Fruit fly (Drosophila melanogaster): ENCODE data around the gene Oga.

The Oga gene

dm6 chr3R:21241332-21241731, 22.5 kb downstream of the Oga start:
- TF ChIP-seq psq (optimal IDR thresholded peaks at IDR 0.05) = no peak
- TF ChIP-seq h (optimal IDR thresholded peaks at IDR 0.05) = no peak
- no peak for TF ChIP-seq Myc (optimal IDR thresholded peaks at IDR 0.05)
- no peak for TF ChIP-seq insv (optimal IDR thresholded peaks at IDR 0.05)
- TF ChIP-seq Sin3A (optimal IDR thresholded peaks at IDR 0.05) = no peak
- no peak for TF ChIP-seq ttk (optimal IDR thresholded peaks at IDR 0.05)

- TF ChIP-seq Myc (optimal IDR thresholded peaks at IDR 0.05) = no peak
These were observed 23.4 kb downstream of the Oga start, which contains the start of gene CG5892 for dm6 chr3R:21242318-21242717. CG5892 (plus strand) TSS chr3R:21242618.

- no peak for TF ChIP-seq ttk (optimal IDR thresholded peaks at IDR 0.05)
- no peak for TF ChIP-seq psq (optimal IDR thresholded peaks at IDR 0.05)
- TF ChIP-seq insv (optimal IDR thresholded peaks at IDR 0.05) = no peak
- no peak for TF ChIP-seq Myc (optimal IDR thresholded peaks at IDR 0.05)
- no peak for TF ChIP-seq Sin3A (optimal IDR thresholded peaks at IDR 0.05)
- no peak for TF ChIP-seq h (optimal IDR thresholded peaks at IDR 0.05)
These were observed 27.0 kb downstream of the Oga start for dm6 chr3R:21245846-21246245.

dm6 chr3R:21246492-21247061, 27.7 kb downstream of the Oga start, which contains the start of gene ETHR:
ETHR (plus strand) TSS chr3R:21247011.
- TF ChIP-seq Sin3A (optimal IDR thresholded peaks at IDR 0.05) (no peak), h (optimal IDR thresholded peaks at IDR 0.05) (no peak), Myc (optimal IDR thresholded peaks at IDR 0.05) (no peak), insv (optimal IDR thresholded peaks at IDR 0.05) (no peak), ttk (optimal IDR thresholded peaks at IDR 0.05) (no peak), psq (optimal IDR thresholded peaks at IDR 0.05) (no peak)

dm6 chr3R:21252478-21252877, 33.6 kb downstream of the Oga start:
- no peak for TF ChIP-seq Sin3A (optimal IDR thresholded peaks at IDR 0.05)
- no peak for TF ChIP-seq ttk (optimal IDR thresholded peaks at IDR 0.05)
- no peak for TF ChIP-seq insv (optimal IDR thresholded peaks at IDR 0.05)
- TF ChIP-seq psq (optimal IDR thresholded peaks at IDR 0.05) = no peak
- TF ChIP-seq Myc (optimal IDR thresholded peaks at IDR 0.05) = no peak
- no peak for TF ChIP-seq h (optimal IDR thresholded peaks at IDR 0.05)

dm6 chr3R:21254296-21254695, 35.4 kb downstream of the Oga start:
- no peak for TF ChIP-seq insv (optimal IDR thresholded peaks at IDR 0.05)
- TF ChIP-seq psq (optimal IDR thresholded peaks at IDR 0.05) = no peak
- TF ChIP-seq ttk (optimal IDR thresholded peaks at IDR 0.05) = no peak
- TF ChIP-seq Myc (optimal IDR thresholded peaks at IDR 0.05) = no peak
- TF ChIP-seq h (optimal IDR thresholded peaks at IDR 0.05) = no peak
- TF ChIP-seq Sin3A (optimal IDR thresholded peaks at IDR 0.05) = no peak

dm6 chr3R:21260795-21261194, 41.9 kb downstream of the Oga start:
- TF ChIP-seq insv (optimal IDR thresholded peaks at IDR 0.05) (no peak), psq (optimal IDR thresholded peaks at IDR 0.05) (no peak), Myc (optimal IDR thresholded peaks at IDR 0.05) (no peak), h (optimal IDR thresholded peaks at IDR 0.05) (no peak), Sin3A (optimal IDR thresholded peaks at IDR 0.05) (no peak), ttk (optimal IDR thresholded peaks at IDR 0.05) (no peak)

- TF ChIP-seq ttk (optimal IDR thresholded peaks at IDR 0.05) = no peak
- TF ChIP-seq psq (optimal IDR thresholded peaks at IDR 0.05) = no peak
- TF ChIP-seq h (optimal IDR thresholded peaks at IDR 0.05) = no peak
- no peak for TF ChIP-seq Sin3A (optimal IDR thresholded peaks at IDR 0.05)
- no peak for TF ChIP-seq Myc (optimal IDR thresholded peaks at IDR 0.05)
- TF ChIP-seq insv (optimal IDR thresholded peaks at IDR 0.05) = no peak
These were observed 44.3 kb downstream of the Oga start for dm6 chr3R:21263177-21263576.

- TF ChIP-seq psq (optimal IDR thresholded peaks at IDR 0.05) (no peak), Myc (optimal IDR thresholded peaks at IDR 0.05) (no peak), ttk (optimal IDR thresholded peaks at IDR 0.05) (no peak), insv (optimal IDR thresholded peaks at IDR 0.05) (no peak), h (optimal IDR thresholded peaks at IDR 0.05) (no peak), Sin3A (optimal IDR thresholded peaks at IDR 0.05) (no peak)
These were observed 49.2 kb downstream of the Oga start for dm6 chr3R:21267972-21268512.

- TF ChIP-seq insv (optimal IDR thresholded peaks at IDR 0.05) (no peak), ttk (optimal IDR thresholded peaks at IDR 0.05) (no peak)
These were observed 50.0 kb downstream of the Oga start, which contains the start of gene Rab1 for dm6 chr3R:21268873-21269272. Rab1 (minus strand) TSS chr3R:21269060.

- TF ChIP-seq insv (optimal IDR thresholded peaks at IDR 0.05) = no peak
- no peak for TF ChIP-seq ttk (optimal IDR thresholded peaks at IDR 0.05)
- no peak for TF ChIP-seq Myc (optimal IDR thresholded peaks at IDR 0.05)
- no peak for TF ChIP-seq h (optimal IDR thresholded peaks at IDR 0.05)
- TF ChIP-seq Sin3A (optimal IDR thresholded peaks at IDR 0.05) = no peak
- no peak for TF ChIP-seq psq (optimal IDR thresholded peaks at IDR 0.05)
These were observed 51.0 kb downstream of the Oga start, which contains the start of the genes AP-2sigma and Idi for dm6 chr3R:21269923-21270322. AP-2sigma (minus strand) TSS chr3R:21270075. Idi (plus strand) TSS chr3R:21270126.

dm6 chr3R:21270609-21271143, 51.8 kb downstream of the Oga start:
- TF ChIP-seq ttk (optimal IDR thresholded peaks at IDR 0.05) (peak; percentile 1), h (optimal IDR thresholded peaks at IDR 0.05) (no peak), Sin3A (optimal IDR thresholded peaks at IDR 0.05) (no peak)

dm6 chr3R:21271208-21271607, 52.3 kb downstream of the Oga start:
- no peak for TF ChIP-seq Myc (optimal IDR thresholded peaks at IDR 0.05)
- TF ChIP-seq Sin3A (optimal IDR thresholded peaks at IDR 0.05) = no peak
